Fruit fly (Drosophila melanogaster) S2 (cell line): ENCODE measurements around the gene CG34258.

Experiments
- CG8478 ChIP-seq: fragments of >200 bp; optimal IDR thresholded peaks from 2 replicates; lab custom pipeline; 2018
- CTCF ChIP-seq, 2 experiments: fragments of >200 bp; optimal IDR thresholded peaks; 2 replicates each; lab custom pipeline; 2018

- TF ChIP-seq CTCF (optimal IDR thresholded peaks at IDR 0.05; lab: Kevin White, UChicago) (no peak), CG8478 (no peak)
Measured at dm6 chr3L:19991714-19992231, 40.0 kb upstream of the CG34258 start, which contains the start of the genes CG7646 and Nca.
